Fruit fly (Drosophila melanogaster): ENCODE results near the gene spartin.

dm6 chr3R:4632639-4633038 lies 22.0 kb upstream of the spartin start:
- TF ChIP-seq psq (optimal IDR thresholded peaks at IDR 0.05) (no peak), Sin3A (optimal IDR thresholded peaks at IDR 0.05) (no peak), Myc (optimal IDR thresholded peaks at IDR 0.05) (no peak), h (optimal IDR thresholded peaks at IDR 0.05) (no peak), insv (optimal IDR thresholded peaks at IDR 0.05) (no peak)

All from Kc167 (cell line).